Fruit fly (Drosophila melanogaster): ENCODE data around the gene Pp4-19C.

DNA sequence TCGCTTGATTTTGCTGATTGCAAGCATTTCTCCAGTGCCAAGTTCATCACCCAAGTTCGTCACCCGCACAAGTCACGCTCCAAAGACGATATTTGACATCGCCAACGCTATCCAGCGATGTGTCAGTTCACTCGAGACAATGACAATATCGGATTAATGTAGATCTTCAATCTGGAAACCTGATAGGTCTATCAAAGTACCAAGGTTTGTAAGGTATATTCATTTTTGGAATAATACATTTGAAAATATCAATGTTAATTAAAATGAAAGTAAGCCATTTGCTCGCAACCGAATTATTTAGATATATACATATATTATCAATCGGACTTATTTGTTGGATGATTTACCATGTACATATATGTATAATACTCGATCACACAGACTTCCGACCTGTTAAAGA, 4.9 kb downstream of the Pp4-19C start, which contains the start of gene Obp19c:
- TF ChIP-seq Sin3A (optimal IDR thresholded peaks at IDR 0.05) (no peak), ttk (optimal IDR thresholded peaks at IDR 0.05) (no peak), insv (optimal IDR thresholded peaks at IDR 0.05) (no peak), psq (optimal IDR thresholded peaks at IDR 0.05) (no peak), h (optimal IDR thresholded peaks at IDR 0.05) (no peak), Myc (optimal IDR thresholded peaks at IDR 0.05) (no peak)
